Fruit fly (Drosophila melanogaster) whole organism, embryonic: ENCODE data around the gene Trl.

Experiments used
- Aef1 ChIP-seq: fragments of 200-800 bp; sonication (Bioruptor generic); IDR thresholded peaks from 3 replicates; pipeline ENCODE4 v1.3.6; 2022; ENCODE audit warnings: missing biosample characterization, missing genetic modification characterization
- CG11247 ChIP-seq: fragments of 200-800 bp; sonication (Bioruptor generic); IDR thresholded peaks from 2 replicates; pipeline ENCODE4 v1.3.6; 2022; ENCODE audit warnings: missing biosample characterization, missing genetic modification characterization
- CG11560 ChIP-seq: fragments of 200-800 bp; sonication (Bioruptor generic); IDR thresholded peaks from 3 replicates; pipeline ENCODE4 v1.3.6; 2022; ENCODE audit warnings: missing biosample characterization, missing genetic modification characterization
- CG11696 ChIP-seq: fragments of 200-800 bp; sonication (Bioruptor generic); IDR thresholded peaks from 2 replicates; pipeline ENCODE4 v1.3.6; 2022; ENCODE audit warnings: missing biosample characterization, missing genetic modification characterization
- CG12071 ChIP-seq: fragments of 200-800 bp; sonication (Bioruptor generic); optimal IDR thresholded peaks from 3 replicates; lab custom pipeline; 2018; ENCODE audit warnings: missing biosample characterization, mild to moderate bottlenecking, missing genetic modification characterization
- CG12155 ChIP-seq: fragments of 200-800 bp; sonication (Bioruptor generic); optimal IDR thresholded peaks from 3 replicates; lab custom pipeline; 2016; ENCODE audit warnings: missing biosample characterization, missing genetic modification characterization
- CG12219 ChIP-seq: fragments of 200-800 bp; sonication (Bioruptor generic); optimal IDR thresholded peaks from 3 replicates; lab custom pipeline; 2018; ENCODE audit warnings: missing biosample characterization, mild to moderate bottlenecking, missing genetic modification characterization
- CG12659 ChIP-seq: fragments of 200-800 bp; sonication (Bioruptor generic); optimal IDR thresholded peaks from 3 replicates; lab custom pipeline; 2017; ENCODE audit warnings: mild to moderate bottlenecking, missing biosample characterization, missing genetic modification reagents, missing genetic modification characterization
- CG14667 ChIP-seq: fragments of 200-800 bp; sonication (Bioruptor generic); IDR thresholded peaks from 2 replicates; pipeline ENCODE4 v1.3.6; 2022; ENCODE audit warnings: missing biosample characterization, missing genetic modification characterization
- CG1602 ChIP-seq: fragments of 200-800 bp; sonication (Bioruptor generic); optimal IDR thresholded peaks from 3 replicates; lab custom pipeline; 2016; ENCODE audit warnings: missing biosample characterization, missing genetic modification characterization
- CG17385 ChIP-seq: fragments of 200-800 bp; sonication (Bioruptor generic); optimal IDR thresholded peaks from 3 replicates; lab custom pipeline; 2018; ENCODE audit warnings: missing biosample characterization, mild to moderate bottlenecking, missing genetic modification characterization
- CG17802 ChIP-seq: fragments of 200-800 bp; sonication (Bioruptor generic); optimal IDR thresholded peaks from 2 replicates; lab custom pipeline; 2018; ENCODE audit warnings: missing biosample characterization, mild to moderate bottlenecking, missing genetic modification characterization, moderate library complexity
- CG18599 ChIP-seq: fragments of 200-800 bp; sonication (Bioruptor generic); optimal IDR thresholded peaks from 3 replicates; lab custom pipeline; 2017; ENCODE audit warnings: missing biosample characterization, missing genetic modification characterization, mild to moderate bottlenecking, moderate library complexity, missing genetic modification reagents
- CG2199 ChIP-seq: fragments of 200-800 bp; sonication (Bioruptor generic); IDR thresholded peaks from 3 replicates; pipeline ENCODE4 v1.3.6; 2022; ENCODE audit warnings: missing biosample characterization, missing genetic modification characterization
- CG2202 ChIP-seq: fragments of 200-800 bp; sonication (Bioruptor generic); optimal IDR thresholded peaks from 2 replicates; lab custom pipeline; 2018; ENCODE audit warnings: missing biosample characterization, mild to moderate bottlenecking, missing genetic modification characterization
- CG31388 ChIP-seq: fragments of 200-800 bp; sonication (Bioruptor generic); optimal IDR thresholded peaks from 2 replicates; lab custom pipeline; 2016; ENCODE audit warnings: missing biosample characterization, missing genetic modification characterization
- CG3163 ChIP-seq: fragments of 200-800 bp; sonication (Bioruptor generic); optimal IDR thresholded peaks from 3 replicates; lab custom pipeline; 2016; ENCODE audit warnings: missing biosample characterization, missing genetic modification characterization
- CG32767 ChIP-seq: fragments of 200-800 bp; sonication (Bioruptor generic); IDR thresholded peaks from 2 replicates; pipeline ENCODE4 v1.3.6; 2022; ENCODE audit warnings: missing biosample characterization, missing genetic modification characterization
- CG34224 ChIP-seq: fragments of 200-800 bp; sonication (Bioruptor generic); IDR thresholded peaks from 3 replicates; pipeline ENCODE4 v1.3.6; 2022; ENCODE audit warnings: missing biosample characterization, missing genetic modification characterization; ENCODE audit not compliant: partially characterized antibody
- CG34422 ChIP-seq: fragments of 200-800 bp; sonication (Bioruptor generic); IDR thresholded peaks from 3 replicates; pipeline ENCODE4 v1.3.6; 2022; ENCODE audit warnings: missing biosample characterization, missing genetic modification characterization
- CG7745 ChIP-seq: fragments of 200-800 bp; sonication (Bioruptor generic); optimal IDR thresholded peaks from 2 replicates; lab custom pipeline; 2018; ENCODE audit warnings: missing biosample characterization, mild to moderate bottlenecking, missing genetic modification characterization, moderate library complexity
- CG7839 ChIP-seq: fragments of 200-800 bp; sonication (Bioruptor generic); optimal IDR thresholded peaks from 3 replicates; lab custom pipeline; 2018; ENCODE audit warnings: missing biosample characterization, mild to moderate bottlenecking, missing genetic modification characterization, moderate library complexity
- CG8359 ChIP-seq: fragments of 200-800 bp; sonication (Bioruptor generic); optimal IDR thresholded peaks from 2 replicates; lab custom pipeline; 2017; ENCODE audit warnings: missing biosample characterization, mild to moderate bottlenecking, missing genetic modification characterization, borderline replicate concordance
- CG8765 ChIP-seq: fragments of 200-800 bp; sonication (Bioruptor generic); IDR thresholded peaks from 2 replicates; pipeline ENCODE4 v1.3.6; 2022; ENCODE audit warnings: missing biosample characterization, missing genetic modification characterization
- CG9609 ChIP-seq: fragments of 200-800 bp; sonication (Bioruptor generic); optimal IDR thresholded peaks from 3 replicates; lab custom pipeline; 2016; ENCODE audit warnings: missing biosample characterization, missing genetic modification characterization
- CoRest ChIP-seq: fragments of 200-800 bp; sonication (Bioruptor generic); optimal IDR thresholded peaks from 3 replicates; lab custom pipeline; 2018; ENCODE audit warnings: missing biosample characterization, mild to moderate bottlenecking, missing genetic modification characterization, moderate library complexity
- ERR ChIP-seq: fragments of 200-800 bp; sonication (Bioruptor generic); optimal IDR thresholded peaks from 2 replicates; lab custom pipeline; 2016; ENCODE audit warnings: missing biosample characterization, missing genetic modification characterization
- Eip74EF ChIP-seq, 2 experiments: fragments of 200-800 bp in 1 of 2; fragments of >200 bp in 1 of 2; sonication (Bioruptor generic) in 1 of 2; optimal IDR thresholded peaks; 2 replicates each; lab custom pipeline; 2017 to 2019; ENCODE audit warnings: missing biosample characterization in 2 of 2, missing genetic modification characterization in 2 of 2, mild to moderate bottlenecking in 1 of 2, moderate library complexity in 1 of 2
- Fer1 ChIP-seq: fragments of 200-800 bp; sonication (Bioruptor generic); optimal IDR thresholded peaks from 2 replicates; lab custom pipeline; 2017; ENCODE audit warnings: missing biosample characterization, mild to moderate bottlenecking, missing genetic modification characterization
- H2.0 ChIP-seq: fragments of 200-800 bp; sonication (Bioruptor generic); IDR thresholded peaks from 2 replicates; pipeline ENCODE4 v1.3.6; 2022; ENCODE audit warnings: missing biosample characterization, missing genetic modification characterization
- Hey ChIP-seq: fragments of 200-800 bp; sonication (Bioruptor generic); optimal IDR thresholded peaks from 3 replicates; lab custom pipeline; 2018; ENCODE audit warnings: missing biosample characterization, mild to moderate bottlenecking, missing genetic modification characterization
- HmgD ChIP-seq: fragments of 200-800 bp; sonication (Bioruptor generic); optimal IDR thresholded peaks from 3 replicates; lab custom pipeline; 2016; ENCODE audit warnings: missing biosample characterization, missing genetic modification characterization
- Mad ChIP-seq: fragments of 200-800 bp; sonication (Bioruptor generic); optimal IDR thresholded peaks from 2 replicates; lab custom pipeline; 2016; ENCODE audit warnings: missing biosample characterization, missing genetic modification characterization
- NK7.1 ChIP-seq: fragments of 200-800 bp; sonication (Bioruptor generic); optimal IDR thresholded peaks from 3 replicates; lab custom pipeline; 2016; ENCODE audit warnings: missing biosample characterization, missing genetic modification characterization
- NfI ChIP-seq: fragments of 200-800 bp; sonication (Bioruptor generic); optimal IDR thresholded peaks from 3 replicates; lab custom pipeline; 2018; ENCODE audit warnings: missing biosample characterization, mild to moderate bottlenecking, missing genetic modification characterization, moderate library complexity
- Pdp1 ChIP-seq, 2 experiments: fragments of 200-800 bp; sonication (Bioruptor generic); optimal IDR thresholded peaks; 3 replicates each; lab custom pipeline; 2016; ENCODE audit warnings: missing biosample characterization in 2 of 2, missing genetic modification characterization in 2 of 2, mild to moderate bottlenecking in 1 of 2, moderate library complexity in 1 of 2
- Xbp1 ChIP-seq: fragments of 200-800 bp; sonication (Bioruptor generic); optimal IDR thresholded peaks from 3 replicates; lab custom pipeline; 2016; ENCODE audit warnings: missing biosample characterization, mild to moderate bottlenecking, missing genetic modification characterization
- ara ChIP-seq: fragments of 200-800 bp; sonication (Bioruptor generic); IDR thresholded peaks from 2 replicates; pipeline ENCODE4 v1.3.6; 2022; ENCODE audit warnings: missing biosample characterization, missing genetic modification characterization
- btn ChIP-seq: fragments of 200-800 bp; sonication (Bioruptor generic); optimal IDR thresholded peaks from 2 replicates; lab custom pipeline; 2016; ENCODE audit warnings: missing biosample characterization, missing genetic modification characterization
- h ChIP-seq: fragments of >200 bp; optimal IDR thresholded peaks from 2 replicates; lab custom pipeline; 2017
- pum ChIP-seq: fragments of 200-800 bp; sonication (Bioruptor generic); optimal IDR thresholded peaks from 2 replicates; lab custom pipeline; 2016; ENCODE audit warnings: missing biosample characterization, missing genetic modification characterization
- salm ChIP-seq: fragments of 200-800 bp; sonication (Bioruptor generic); optimal IDR thresholded peaks from 2 replicates; lab custom pipeline; 2018; ENCODE audit warnings: missing biosample characterization, mild to moderate bottlenecking, missing genetic modification characterization
- scrt ChIP-seq: fragments of 200-800 bp; sonication (Bioruptor generic); optimal IDR thresholded peaks from 2 replicates; lab custom pipeline; 2018; ENCODE audit warnings: missing biosample characterization, mild to moderate bottlenecking, missing genetic modification characterization, moderate library complexity
- shn ChIP-seq: fragments of 200-800 bp; sonication (Bioruptor generic); optimal IDR thresholded peaks from 3 replicates; lab custom pipeline; 2016; ENCODE audit warnings: missing biosample characterization, missing genetic modification characterization
- sima ChIP-seq: fragments of 200-800 bp; sonication (Bioruptor generic); optimal IDR thresholded peaks from 2 replicates; lab custom pipeline; 2016; ENCODE audit warnings: missing biosample characterization, missing genetic modification characterization
- slbo ChIP-seq: fragments of 200-800 bp; sonication (Bioruptor generic); IDR thresholded peaks from 2 replicates; pipeline ENCODE4 v1.3.6; 2022; ENCODE audit warnings: missing biosample characterization, missing genetic modification characterization
- so ChIP-seq: fragments of 200-800 bp; sonication (Bioruptor generic); IDR thresholded peaks from 3 replicates; pipeline ENCODE4 v1.3.6; 2022; ENCODE audit warnings: missing biosample characterization, missing genetic modification characterization
- usp ChIP-seq: fragments of >200 bp; optimal IDR thresholded peaks from 2 replicates; lab custom pipeline; 2017; ENCODE audit warnings: missing biosample characterization, missing genetic modification characterization
- zen2 ChIP-seq: fragments of 200-800 bp; sonication (Bioruptor generic); IDR thresholded peaks from 3 replicates; pipeline ENCODE4 v1.3.6; 2022; ENCODE audit warnings: missing biosample characterization, missing genetic modification characterization; ENCODE audit not compliant: partially characterized antibody

Gene Trl

DNA sequence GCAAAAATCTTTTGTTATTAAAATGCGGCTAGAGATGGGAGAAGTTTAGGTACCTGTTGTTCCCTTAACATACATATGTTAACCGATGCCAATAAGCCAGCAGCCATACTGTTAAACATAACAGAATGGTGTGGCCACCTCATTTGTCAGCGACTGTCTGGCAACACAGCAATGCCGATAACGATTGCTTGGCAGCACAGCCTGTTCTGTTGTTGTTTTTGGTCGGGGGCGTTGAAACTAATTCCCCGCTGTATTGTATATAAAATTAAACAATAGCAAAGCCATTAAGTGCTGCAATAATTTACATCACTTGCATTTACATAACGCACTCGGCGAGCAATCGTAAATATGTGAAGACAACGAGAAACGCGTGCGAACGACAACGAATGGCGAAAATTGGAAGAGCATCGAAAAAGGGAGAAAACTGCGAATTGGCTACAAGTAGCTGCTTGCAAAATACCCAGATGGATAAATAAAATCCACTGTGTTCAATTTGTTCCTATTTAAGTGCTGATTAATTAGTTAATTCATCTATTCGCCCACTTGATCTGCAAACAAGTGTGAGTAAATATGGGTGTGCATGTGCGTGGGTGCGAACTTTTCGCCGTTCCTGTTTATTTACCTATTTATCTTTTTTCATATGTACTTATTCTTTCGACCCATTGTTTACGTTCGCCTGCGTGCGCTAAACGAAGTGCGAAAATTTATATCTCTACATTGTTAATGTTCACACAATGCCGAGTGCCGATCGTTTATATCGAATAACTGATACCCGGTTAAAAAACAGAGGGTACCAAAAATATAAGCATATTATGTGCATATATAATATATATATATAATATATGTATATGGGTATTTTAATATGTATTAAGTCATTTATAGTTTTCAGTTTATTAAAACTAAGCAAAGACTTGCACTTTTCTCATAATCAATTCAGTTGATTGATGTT, 1.3 kb upstream of the Trl start, which contains the start of the genes Tsen34 and Mgat4a (continued):
- TF ChIP-seq CG7745 (tag; lab: Kevin White, UChicago) (no peak), H2.0 (GFP tag; lab: Robert Waterston, UW) (0 out of 2 replicates have a peak, but pooled peaks have one; percentile 29), Mad (GFP tag; lab: Kevin White, UChicago) (no peak), CG2202 (tag; lab: Kevin White, UChicago) (no peak), Eip74EF (GFP tag; optimal IDR thresholded peaks at IDR 0.05; lab: Kevin White, UChicago) (no peak), CG11696 (GFP tag; lab: Robert Waterston, UW) (0 out of 2 replicates have a peak, but pooled peaks have one; percentile 13), CG3163 (GFP tag; lab: Kevin White, UChicago) (peak; percentile 1), CG14667 (no peak), salm (tag; lab: Kevin White, UChicago) (no peak), HmgD (no peak), ara (GFP tag; lab: Robert Waterston, UW) (no peak), zen2 (GFP tag; lab: Robert Waterston, UW) (no peak; the same call in 2 of the 3 replicates), Xbp1 (GFP tag; lab: Kevin White, UChicago) (no peak), NfI (GFP tag; lab: Kevin White, UChicago) (no peak), usp (no peak), CG8765 (GFP tag; lab: Robert Waterston, UW) (no peak), btn (GFP tag; lab: Kevin White, UChicago) (no peak), shn (GFP tag; lab: Kevin White, UChicago) (no peak), CG12659 (GFP tag; lab: Kevin White, UChicago) (peak; percentile 66), CG17802 (peak; percentile 25), so (GFP tag; lab: Robert Waterston, UW) (peak; percentile 43; the same call in 1 of the 3 replicates), slbo (peak; percentile 59), CG31388 (GFP tag; lab: Kevin White, UChicago) (no peak), CG11247 (GFP tag; lab: Robert Waterston, UW) (peak; percentile 74), CG32767 (GFP tag; lab: Robert Waterston, UW) (no peak), ERR (GFP tag; lab: Kevin White, UChicago) (no peak), Hey (tag; lab: Kevin White, UChicago) (no peak), pum (GFP tag; lab: Kevin White, UChicago) (peak; percentile 2), Fer1 (GFP tag; lab: Kevin White, UChicago) (peak; percentile 69), CG12071 (GFP tag; lab: Kevin White, UChicago) (no peak), CG12155 (GFP tag; lab: Kevin White, UChicago) (no peak), CG7839 (tag; lab: Kevin White, UChicago) (no peak), CG17385 (GFP tag; lab: Kevin White, UChicago) (peak; percentile 35), scrt (GFP tag; lab: Kevin White, UChicago) (peak; percentile 90), CG34422 (GFP tag; lab: Robert Waterston, UW) (peak; percentile 37; the same call in 1 of the 3 replicates), Aef1 (GFP tag; lab: Robert Waterston, UW) (peak; percentile 42; the same call in 2 of the 3 replicates), Pdp1 (GFP tag; optimal IDR thresholded peaks at IDR 0.05; lab: Kevin White, UChicago) (peak; percentile 9 to 65), CG11560 (tag; lab: Robert Waterston, UW) (no peak), h (lab: Kevin White, UChicago) (no peak), sima (GFP tag; lab: Kevin White, UChicago) (no peak), CG18599 (peak; percentile 82), CG1602 (no peak), CG34224 (GFP tag; lab: Robert Waterston, UW) (peak; percentile 46; the same call in 1 of the 3 replicates), CoRest (tag; lab: Kevin White, UChicago) (no peak), CG9609 (GFP tag; lab: Kevin White, UChicago) (peak; percentile 23), CG8359 (GFP tag; lab: Kevin White, UChicago) (no peak), CG12219 (peak; percentile 2), NK7.1 (peak; percentile 44), CG2199 (GFP tag; lab: Robert Waterston, UW) (no peak)
